1 fruit fly cellular context compared by ENCODE assay signal in the genomic region with DNA sequence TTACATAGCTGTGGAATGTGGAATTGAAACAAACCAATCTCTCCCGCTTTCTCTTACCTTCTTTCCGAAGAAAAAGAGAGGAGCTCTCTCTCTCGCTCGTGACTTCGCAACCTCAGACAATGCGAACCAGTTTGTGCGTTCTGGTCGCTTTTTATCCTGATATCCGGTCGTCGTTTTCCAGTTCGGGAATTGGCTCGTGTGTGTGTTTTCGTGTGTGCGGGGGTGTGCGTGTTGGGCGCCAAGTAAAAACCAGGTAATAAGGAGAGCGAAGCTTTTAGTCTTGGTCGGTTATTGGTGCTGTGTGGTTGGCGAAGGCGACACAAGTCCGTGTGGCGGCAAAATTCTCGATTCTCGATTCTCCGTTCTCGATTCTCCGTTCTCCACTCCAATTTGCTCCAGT.
A peak's percentile ranks its signal among the peaks of the same experiment; 100 is the strongest.
TF ChIP-seq lines count a peak whose summit lies in the region.

Gene beat-IIIb, plus strand, starts transcription at position 304 of the 400 bp plus-strand sequence.

TF ChIP-seq in whole organism, embryonic, 481 proteins besides CTCF, POLR2A, EP300 and RAD21 (continued from another document):
- TF ChIP-seq zfh1 (GFP tag; IDR thresholded peaks at IDR 0.05; lab: Robert Waterston, UW): no peak
- TF ChIP-seq CG30403 (GFP tag; optimal IDR thresholded peaks at IDR 0.05; lab: Kevin White, UChicago): no peak
- peak; percentile 66 for TF ChIP-seq pfk (GFP tag; optimal IDR thresholded peaks at IDR 0.05; lab: Kevin White, UChicago)
- no peak for TF ChIP-seq HLHmδ (GFP tag; optimal IDR thresholded peaks at IDR 0.05; lab: Kevin White, UChicago)
- TF ChIP-seq Deaf1 (tag; optimal IDR thresholded peaks at IDR 0.05; lab: Kevin White, UChicago): peak; percentile 97
- TF ChIP-seq ttk (GFP tag; IDR thresholded peaks at IDR 0.05; lab: Robert Waterston, UW): no peak
- no peak for TF ChIP-seq sens-2 (GFP tag; IDR thresholded peaks at IDR 0.05; lab: Robert Waterston, UW)
- peak; percentile 53 to 70 for TF ChIP-seq Trl (optimal IDR thresholded peaks at IDR 0.05; lab: Kevin White, UChicago)
- no peak for TF ChIP-seq Trl (GFP tag; optimal IDR thresholded peaks at IDR 0.05; lab: Kevin White, UChicago)
- TF ChIP-seq CG9727 (GFP tag; optimal IDR thresholded peaks at IDR 0.05; lab: Kevin White, UChicago): no peak
- TF ChIP-seq CG8388 (GFP tag; optimal IDR thresholded peaks at IDR 0.05; lab: Kevin White, UChicago): no peak
- TF ChIP-seq CG4730 (GFP tag; IDR thresholded peaks at IDR 0.05; lab: Robert Waterston, UW): no peak
- TF ChIP-seq CG6654 (GFP tag; optimal IDR thresholded peaks at IDR 0.05; lab: Kevin White, UChicago): no peak
- no peak for TF ChIP-seq CG12744 (GFP tag; optimal IDR thresholded peaks at IDR 0.05; lab: Kevin White, UChicago)
- no peak for TF ChIP-seq Nf-YB (GFP tag; optimal IDR thresholded peaks at IDR 0.05; lab: Kevin White, UChicago)
- TF ChIP-seq Fer2 (tag; optimal IDR thresholded peaks at IDR 0.05; lab: Kevin White, UChicago): no peak
- TF ChIP-seq ewg (GFP tag; optimal IDR thresholded peaks at IDR 0.05; lab: Kevin White, UChicago): no peak
- TF ChIP-seq Doc2 (GFP tag; IDR thresholded peaks at IDR 0.05; lab: Robert Waterston, UW): no peak
- TF ChIP-seq fd96Cb (tag; optimal IDR thresholded peaks at IDR 0.05; lab: Kevin White, UChicago): no peak
- no peak for TF ChIP-seq pho (GFP tag; optimal IDR thresholded peaks at IDR 0.05; lab: Kevin White, UChicago)
- TF ChIP-seq Scr (GFP tag; IDR thresholded peaks at IDR 0.05; lab: Robert Waterston, UW; ENCODE audit: partially characterized antibody): no peak
- TF ChIP-seq CG9932 (GFP tag; IDR thresholded peaks at IDR 0.05; lab: Robert Waterston, UW): no peak
- TF ChIP-seq HHEX (GFP tag; optimal IDR thresholded peaks at IDR 0.05; lab: Kevin White, UChicago): no peak
- TF ChIP-seq crc (GFP tag; optimal IDR thresholded peaks at IDR 0.05; lab: Kevin White, UChicago): no peak
- peak; percentile 9 for TF ChIP-seq Jarid2 (GFP tag; optimal IDR thresholded peaks at IDR 0.05; lab: Kevin White, UChicago)
- no peak for TF ChIP-seq CG11247 (GFP tag; IDR thresholded peaks at IDR 0.05; lab: Robert Waterston, UW)
- TF ChIP-seq nmo (GFP tag; optimal IDR thresholded peaks at IDR 0.05; lab: Kevin White, UChicago): no peak
- TF ChIP-seq CG13894 (tag; optimal IDR thresholded peaks at IDR 0.05; lab: Kevin White, UChicago): peak; percentile 50
- no peak for TF ChIP-seq lab (GFP tag; optimal IDR thresholded peaks at IDR 0.05; lab: Kevin White, UChicago)
- TF ChIP-seq Ets65A (GFP tag; lab: Kevin White, UChicago): peak; percentile 90
- no peak for TF ChIP-seq CG6272 (GFP tag; IDR thresholded peaks at IDR 0.05; lab: Robert Waterston, UW)
- peak; percentile 1 for TF ChIP-seq Hmr (GFP tag; optimal IDR thresholded peaks at IDR 0.05; lab: Kevin White, UChicago)
- no peak for TF ChIP-seq CG3065 (GFP tag; optimal IDR thresholded peaks at IDR 0.05; lab: Kevin White, UChicago)
- no peak for TF ChIP-seq lilli (GFP tag; optimal IDR thresholded peaks at IDR 0.05; lab: Kevin White, UChicago)
- TF ChIP-seq gfzf (GFP tag; optimal IDR thresholded peaks at IDR 0.05; lab: Kevin White, UChicago): no peak
- no peak for TF ChIP-seq pita (GFP tag; optimal IDR thresholded peaks at IDR 0.05; lab: Kevin White, UChicago)
- TF ChIP-seq CG34224 (GFP tag; IDR thresholded peaks at IDR 0.05; lab: Robert Waterston, UW; ENCODE audit: partially characterized antibody): no peak
- no peak for TF ChIP-seq CG14710 (tag; optimal IDR thresholded peaks at IDR 0.05; lab: Kevin White, UChicago)
- no peak for TF ChIP-seq tx (GFP tag; optimal IDR thresholded peaks at IDR 0.05; lab: Kevin White, UChicago)
- no peak for TF ChIP-seq jigr1 (GFP tag; IDR thresholded peaks at IDR 0.05; lab: Robert Waterston, UW)
- no peak for TF ChIP-seq rib (GFP tag; IDR thresholded peaks at IDR 0.05; lab: Robert Waterston, UW)
- TF ChIP-seq chn (GFP tag; optimal IDR thresholded peaks at IDR 0.05; lab: Kevin White, UChicago): no peak
- TF ChIP-seq fu2 (GFP tag; optimal IDR thresholded peaks at IDR 0.05; lab: Kevin White, UChicago): no peak
- TF ChIP-seq crp (GFP tag; optimal IDR thresholded peaks at IDR 0.05; lab: Kevin White, UChicago): no peak
- no peak for TF ChIP-seq CG5245 (GFP tag; optimal IDR thresholded peaks at IDR 0.05; lab: Kevin White, UChicago)
- TF ChIP-seq NFAT (GFP tag; IDR thresholded peaks at IDR 0.05; lab: Robert Waterston, UW): no peak
- TF ChIP-seq Rx (GFP tag; IDR thresholded peaks at IDR 0.05; lab: Robert Waterston, UW): no peak
- no peak for TF ChIP-seq CG7839 (tag; optimal IDR thresholded peaks at IDR 0.05; lab: Kevin White, UChicago)
- TF ChIP-seq sens (GFP tag; lab: Kevin White, UChicago): no peak
- TF ChIP-seq CG12219 (GFP tag; optimal IDR thresholded peaks at IDR 0.05; lab: Kevin White, UChicago): no peak
- no peak for TF ChIP-seq CG7357 (GFP tag; IDR thresholded peaks at IDR 0.05; lab: Robert Waterston, UW)
- no peak for TF ChIP-seq unpg (GFP tag; optimal IDR thresholded peaks at IDR 0.05; lab: Kevin White, UChicago)
- TF ChIP-seq Ssrp (tag; optimal IDR thresholded peaks at IDR 0.05; lab: Kevin White, UChicago): no peak
- no peak for TF ChIP-seq bigmax (GFP tag; optimal IDR thresholded peaks at IDR 0.05; lab: Kevin White, UChicago)
- no peak for TF ChIP-seq CG4820 (GFP tag; optimal IDR thresholded peaks at IDR 0.05; lab: Kevin White, UChicago)
- no peak for TF ChIP-seq sim (GFP tag; IDR thresholded peaks at IDR 0.05; lab: Robert Waterston, UW)
- TF ChIP-seq Lhr (GFP tag; optimal IDR thresholded peaks at IDR 0.05; lab: Kevin White, UChicago): no peak
- no peak for TF ChIP-seq Myb (GFP tag; optimal IDR thresholded peaks at IDR 0.05; lab: Kevin White, UChicago)
- TF ChIP-seq D (optimal IDR thresholded peaks at IDR 0.05; lab: Kevin White, UChicago): no peak
- no peak for TF ChIP-seq D (GFP tag; optimal IDR thresholded peaks at IDR 0.05; lab: Kevin White, UChicago)
- TF ChIP-seq Vsx1 (GFP tag; optimal IDR thresholded peaks at IDR 0.05; lab: Kevin White, UChicago): no peak
- no peak for TF ChIP-seq CG3995 (GFP tag; optimal IDR thresholded peaks at IDR 0.05; lab: Kevin White, UChicago)
